Worm (Caenorhabditis elegans): ENCODE results near the gene atg-9.

atg-9 gene

ce11 chrV:349054-349453, at the start of gene atg-9:
TSS of gene atg-9 (plus strand) at chrV:349385.
- no peak for TF ChIP-seq nhr-77 (tag; optimal IDR thresholded peaks at IDR 0.05)
- TF ChIP-seq ZK546.5 (tag; optimal IDR thresholded peaks at IDR 0.05) = no peak
- peak; percentile 71 for TF ChIP-seq nhr-129 (tag; optimal IDR thresholded peaks at IDR 0.05)
- TF ChIP-seq mab-5 (tag; optimal IDR thresholded peaks at IDR 0.05) = peak; percentile 6
- no peak for TF ChIP-seq lin-39 (tag; optimal IDR thresholded peaks at IDR 0.05)
- no peak for TF ChIP-seq nhr-10 (tag; optimal IDR thresholded peaks at IDR 0.05)
- no peak for TF ChIP-seq alr-1 (tag; optimal IDR thresholded peaks at IDR 0.05)
- TF ChIP-seq nhr-23 (tag; optimal IDR thresholded peaks at IDR 0.05) = no peak
- peak; percentile 53 for TF ChIP-seq lin-13 (GFP tag; optimal IDR thresholded peaks at IDR 0.05)
- TF ChIP-seq R02D3.7 (tag; optimal IDR thresholded peaks at IDR 0.05) = no peak
- TF ChIP-seq nhr-6 (tag; optimal IDR thresholded peaks at IDR 0.05) = no peak
- TF ChIP-seq nhr-12 (tag; optimal IDR thresholded peaks at IDR 0.05) = no peak
- peak; percentile 55 for TF ChIP-seq sem-4 (tag; optimal IDR thresholded peaks at IDR 0.05)
- no peak for TF ChIP-seq snpc-4 (tag; optimal IDR thresholded peaks at IDR 0.05)
- TF ChIP-seq nhr-237 (tag; optimal IDR thresholded peaks at IDR 0.05) = no peak
- TF ChIP-seq dmd-4 (tag; optimal IDR thresholded peaks at IDR 0.05) = no peak
- peak; percentile 23 for TF ChIP-seq nhr-21 (tag; optimal IDR thresholded peaks at IDR 0.05)
- TF ChIP-seq C34F6.9 (tag; optimal IDR thresholded peaks at IDR 0.05) = peak; percentile 80
- TF ChIP-seq ceh-82 (tag; optimal IDR thresholded peaks at IDR 0.05) = no peak
- TF ChIP-seq mdl-1 (tag; optimal IDR thresholded peaks at IDR 0.05) = peak; percentile 59 to 89
- TF ChIP-seq ztf-1 (GFP tag; conservative IDR thresholded peaks at IDR 0.05) = no peak
- no peak for TF ChIP-seq skn-1 (tag; optimal IDR thresholded peaks at IDR 0.05)
- TF ChIP-seq ceh-16 (tag; optimal IDR thresholded peaks at IDR 0.05) = peak; percentile 57
- no peak for TF ChIP-seq elt-1 (tag; optimal IDR thresholded peaks at IDR 0.05)
- peak; percentile 67 for TF ChIP-seq fos-1 (tag; optimal IDR thresholded peaks at IDR 0.05)
- no peak for TF ChIP-seq nhr-11 (tag; optimal IDR thresholded peaks at IDR 0.05)
- peak; percentile 79 for TF ChIP-seq crh-2 (tag; optimal IDR thresholded peaks at IDR 0.05)
- TF ChIP-seq nhr-25 (tag; optimal IDR thresholded peaks at IDR 0.05) = peak; percentile 84
- no peak for TF ChIP-seq egl-27 (tag; optimal IDR thresholded peaks at IDR 0.05)
- TF ChIP-seq unc-39 (tag; optimal IDR thresholded peaks at IDR 0.05) = no peak
- TF ChIP-seq ztf-4 (tag; optimal IDR thresholded peaks at IDR 0.05) = peak; percentile 47
- TF ChIP-seq F13H6.1 (tag; optimal IDR thresholded peaks at IDR 0.05) = peak; percentile 50
- peak; percentile 40 for TF ChIP-seq unc-55 (GFP tag; optimal IDR thresholded peaks at IDR 0.05)
- no peak for TF ChIP-seq unc-62 (GFP tag; optimal IDR thresholded peaks at IDR 0.05)
- TF ChIP-seq peb-1 (tag; optimal IDR thresholded peaks at IDR 0.05) = no peak
- no peak for TF ChIP-seq ztf-11 (tag; optimal IDR thresholded peaks at IDR 0.05)
- no peak for TF ChIP-seq zag-1 (tag; optimal IDR thresholded peaks at IDR 0.05)
- TF ChIP-seq lin-11 (tag; optimal IDR thresholded peaks at IDR 0.05) = no peak
- peak; percentile 48 for TF ChIP-seq sma-9 (GFP tag; optimal IDR thresholded peaks at IDR 0.05)
- TF ChIP-seq sma-9 (tag; optimal IDR thresholded peaks at IDR 0.05) = no peak
- TF ChIP-seq elt-3 (tag; optimal IDR thresholded peaks at IDR 0.05) = no peak
- peak; percentile 40 for TF ChIP-seq Y55F3AM.14 (GFP tag; optimal IDR thresholded peaks at IDR 0.05)
- peak; percentile 75 for TF ChIP-seq gmeb-1 (tag; optimal IDR thresholded peaks at IDR 0.05)
- no peak for TF ChIP-seq aly-2 (tag; optimal IDR thresholded peaks at IDR 0.05)
- TF ChIP-seq ama-1 (optimal IDR thresholded peaks at IDR 0.05) = peak; percentile 58
- TF ChIP-seq lsy-2 (tag; optimal IDR thresholded peaks at IDR 0.05) = peak; percentile 20 to 73
- TF ChIP-seq blmp-1 (tag; optimal IDR thresholded peaks at IDR 0.05; ENCODE audit: insufficient read depth) = peak; percentile 23
- TF ChIP-seq mbf-1 (tag; optimal IDR thresholded peaks at IDR 0.05) = no peak
- TF ChIP-seq sma-3 (GFP tag; optimal IDR thresholded peaks at IDR 0.05) = peak; percentile 58
